Worm (Caenorhabditis elegans): ENCODE results near the gene C29F5.8.

C29F5.8 gene

ce11 chrII:6306125-6306524, at the start of gene C29F5.8:
Gene C29F5.8, plus strand, starts transcription at chrII:6306425.
- TF ChIP-seq sea-2 (GFP tag; IDR thresholded peaks at IDR 0.05) (no peak), madf-6 (GFP tag; IDR thresholded peaks at IDR 0.05) (no peak), repo-1 (tag; optimal IDR thresholded peaks at IDR 0.05) (no peak), tlf-1 (GFP tag; optimal IDR thresholded peaks at IDR 0.05) (no peak), let-526 (GFP tag; IDR thresholded peaks at IDR 0.05) (no peak), hlh-12 (tag; optimal IDR thresholded peaks at IDR 0.05) (no peak), lsl-1 (GFP tag; optimal IDR thresholded peaks at IDR 0.05) (no peak), F49E8.2 (tag; optimal IDR thresholded peaks at IDR 0.05; ENCODE audit: insufficient read depth) (no peak), F52B5.7 (tag; optimal IDR thresholded peaks at IDR 0.05) (no peak), athp-1 (tag; optimal IDR thresholded peaks at IDR 0.05) (no peak), lsy-27 (tag; optimal IDR thresholded peaks at IDR 0.05; ENCODE audit: borderline replicate concordance, insufficient read depth) (no peak), hsf-1 (GFP tag; IDR thresholded peaks at IDR 0.05) (no peak), aptf-2 (GFP tag; conservative IDR thresholded peaks at IDR 0.05) (no peak), fkh-3 (tag; optimal IDR thresholded peaks at IDR 0.05) (no peak), Y67H2A.10 (GFP tag; conservative IDR thresholded peaks at IDR 0.05) (no peak), nhr-27 (tag; optimal IDR thresholded peaks at IDR 0.05) (no peak)

DNA sequence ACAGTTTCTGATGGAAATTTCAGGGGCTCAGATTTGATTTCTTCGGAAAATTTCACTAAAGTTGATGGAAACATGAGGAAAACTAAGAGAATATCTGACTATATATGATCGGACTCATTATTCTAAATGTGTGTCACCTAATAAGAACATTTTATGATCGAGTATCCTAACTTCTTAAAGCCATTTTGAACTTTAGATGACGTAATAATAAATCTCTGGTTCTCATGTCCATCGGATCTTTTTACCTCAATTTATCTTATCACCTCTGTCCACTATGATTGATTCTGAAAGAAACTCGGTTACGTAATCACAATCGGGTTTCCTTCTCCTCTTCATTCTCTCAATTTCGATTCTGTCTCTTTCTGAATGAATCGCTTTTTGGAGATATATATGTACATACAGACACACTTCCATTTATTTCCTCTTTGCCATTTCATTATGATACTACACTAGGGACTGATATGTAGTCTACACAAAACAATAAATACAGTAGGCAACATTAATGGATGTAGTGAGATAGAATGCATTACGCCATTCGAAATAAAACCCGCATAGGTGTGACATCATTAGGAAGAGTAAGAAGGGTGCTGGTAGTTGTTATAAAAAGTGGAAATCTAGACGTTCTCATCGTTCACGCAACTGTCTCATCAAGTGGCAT, 48.9 kb upstream of the C29F5.8 start:
- TF ChIP-seq zfh-2 (GFP tag; conservative IDR thresholded peaks at IDR 0.05) (no peak), nfyb-1 (GFP tag; IDR thresholded peaks at IDR 0.05) (no peak), F10E7.11 (tag; optimal IDR thresholded peaks at IDR 0.05) (no peak), C17E4.6 (GFP tag; IDR thresholded peaks at IDR 0.05) (no peak), hmg-1.2 (GFP tag; IDR thresholded peaks at IDR 0.05) (no peak), ceh-27 (GFP tag; optimal IDR thresholded peaks at IDR 0.05) (no peak), B0035.1 (tag; optimal IDR thresholded peaks at IDR 0.05) (no peak), lag-1 (GFP tag; IDR thresholded peaks at IDR 0.05) (no peak)

- TF ChIP-seq B0336.3 (GFP tag; IDR thresholded peaks at IDR 0.05): no peak
- peak; percentile 58 for TF ChIP-seq nhr-80 (tag; optimal IDR thresholded peaks at IDR 0.05)
Observed at ce11 chrII:6259867-6260266, 46.4 kb upstream of the C29F5.8 start, which contains the start of gene F13H8.11. Gene F13H8.11, minus strand, starts transcription at chrII:6260021.

DNA sequence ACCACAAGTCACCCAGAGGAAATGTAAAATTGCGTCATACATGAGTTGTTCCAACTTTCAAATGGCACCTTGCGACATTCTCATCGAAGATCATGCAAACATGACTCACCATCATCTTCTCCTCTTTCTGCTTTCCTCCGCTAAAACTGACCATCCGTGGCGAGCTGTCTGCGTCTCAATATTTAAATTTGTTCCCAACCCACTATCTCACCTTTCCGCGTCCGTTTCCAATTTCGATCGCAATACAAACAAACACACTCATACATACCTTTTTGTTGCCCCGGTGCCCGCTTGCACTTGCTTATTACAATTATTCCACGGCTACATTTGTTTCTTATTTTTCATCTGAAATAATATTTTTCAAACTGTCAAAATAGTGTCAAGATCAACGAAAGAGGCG, 45.5 kb upstream of the C29F5.8 start, which contains the start of gene nmgp-1:
TSS of gene nmgp-1 (plus strand) at position 174 of the 400 bp plus-strand sequence.
- TF ChIP-seq ceh-79 (tag; optimal IDR thresholded peaks at IDR 0.05) (no peak), ztf-25 (GFP tag; IDR thresholded peaks at IDR 0.05) (no peak), nhr-80 (tag; optimal IDR thresholded peaks at IDR 0.05) (peak; percentile 17)

- TF ChIP-seq K11D2.4 (GFP tag; IDR thresholded peaks at IDR 0.05) (no peak), C06A6.2 (GFP tag; conservative IDR thresholded peaks at IDR 0.05) (no peak), mes-4 (tag; optimal IDR thresholded peaks at IDR 0.05) (no peak), mel-28 (tag; optimal IDR thresholded peaks at IDR 0.05; ENCODE audit: borderline replicate concordance) (no peak), B0019.2 (GFP tag; conservative IDR thresholded peaks at IDR 0.05) (no peak), cebp-1 (GFP tag; IDR thresholded peaks at IDR 0.05) (no peak), cebp-1 (tag; optimal IDR thresholded peaks at IDR 0.05) (no peak), tlf-1 (GFP tag; optimal IDR thresholded peaks at IDR 0.05) (no peak)
Observed at ce11 chrII:6262222-6262621, 44.0 kb upstream of the C29F5.8 start, which contains the start of gene F13H8.12. Gene F13H8.12, plus strand, starts transcription at chrII:6262522.

Data from whole organism, young adult.